Fruit fly (Drosophila melanogaster) whole organism, prepupa: ENCODE measurements around the gene CG33687.

Experiments used
- Blimp-1 ChIP-seq: fragments of 200-800 bp; sonication (Bioruptor generic); optimal IDR thresholded peaks from 3 replicates; lab custom pipeline; 2017; ENCODE audit warnings: missing biosample characterization, missing genetic modification characterization, mild to moderate bottlenecking, moderate library complexity, missing genetic modification reagents
- CG10669 ChIP-seq: fragments of 200-800 bp; sonication (Bioruptor generic); optimal IDR thresholded peaks from 3 replicates; lab custom pipeline; 2018; ENCODE audit warnings: missing biosample characterization, mild to moderate bottlenecking, missing genetic modification characterization, moderate library complexity
- CG11294 ChIP-seq: fragments of 200-800 bp; sonication (Bioruptor generic); IDR thresholded peaks from 2 replicates; pipeline ENCODE4 v1.3.6; 2022; ENCODE audit warnings: missing biosample characterization, missing genetic modification characterization
- CG11762 ChIP-seq: fragments of 200-800 bp; sonication (Bioruptor generic); optimal IDR thresholded peaks from 3 replicates; lab custom pipeline; 2016; ENCODE audit warnings: missing biosample characterization, missing genetic modification characterization; ENCODE audit not compliant: insufficient read depth
- CG11902 ChIP-seq: fragments of 200-800 bp; sonication (Bioruptor generic); optimal IDR thresholded peaks from 3 replicates; lab custom pipeline; 2016; ENCODE audit warnings: missing biosample characterization, missing genetic modification characterization
- CG15336 ChIP-seq: fragments of 200-800 bp; sonication (Bioruptor generic); IDR thresholded peaks from 2 replicates; pipeline ENCODE4 v1.3.6; 2022; ENCODE audit warnings: missing biosample characterization, missing genetic modification characterization
- CG16779 ChIP-seq: fragments of 200-800 bp; sonication (Bioruptor generic); optimal IDR thresholded peaks from 3 replicates; lab custom pipeline; 2017; ENCODE audit warnings: missing biosample characterization, mild to moderate bottlenecking, missing genetic modification characterization
- CG3032 ChIP-seq: fragments of 200-800 bp; optimal IDR thresholded peaks from 2 replicates; lab custom pipeline; 2019; ENCODE audit warnings: missing biosample characterization, mild to moderate bottlenecking, missing genetic modification characterization, moderate library complexity
- CG31627 ChIP-seq: fragments of 200-800 bp; sonication (Bioruptor generic); optimal IDR thresholded peaks from 3 replicates; lab custom pipeline; 2016; ENCODE audit warnings: missing biosample characterization, missing genetic modification characterization
- CG32006 ChIP-seq: fragments of 200-800 bp; sonication (Bioruptor generic); optimal IDR thresholded peaks from 3 replicates; lab custom pipeline; 2017; ENCODE audit warnings: missing biosample characterization, mild to moderate bottlenecking, missing genetic modification characterization
- CG3919 ChIP-seq: fragments of 200-800 bp; sonication (Bioruptor generic); optimal IDR thresholded peaks from 3 replicates; lab custom pipeline; 2016; ENCODE audit warnings: missing biosample characterization, missing genetic modification characterization
- CG6163 ChIP-seq: fragments of 200-800 bp; sonication (Bioruptor generic); IDR thresholded peaks from 3 replicates; pipeline ENCODE4 v1.3.6; 2022; ENCODE audit warnings: missing biosample characterization, missing genetic modification characterization
- CG6276 ChIP-seq: fragments of 200-800 bp; sonication (Bioruptor generic); optimal IDR thresholded peaks from 2 replicates; lab custom pipeline; 2017; ENCODE audit warnings: missing biosample characterization, mild to moderate bottlenecking, missing genetic modification characterization
- CG6792 ChIP-seq: fragments of 200-800 bp; sonication (Bioruptor generic); optimal IDR thresholded peaks from 3 replicates; lab custom pipeline; 2016; ENCODE audit warnings: missing biosample characterization, missing genetic modification characterization
- CG6808 ChIP-seq: fragments of 200-800 bp; sonication (Bioruptor generic); optimal IDR thresholded peaks from 3 replicates; lab custom pipeline; 2017; ENCODE audit warnings: missing biosample characterization, missing genetic modification characterization, mild to moderate bottlenecking, moderate library complexity, missing genetic modification reagents
- CG7368 ChIP-seq: fragments of 200-800 bp; sonication (Bioruptor generic); optimal IDR thresholded peaks from 3 replicates; lab custom pipeline; 2016; ENCODE audit warnings: missing biosample characterization, missing genetic modification characterization
- CG8319 ChIP-seq: fragments of 200-800 bp; sonication (Bioruptor generic); optimal IDR thresholded peaks from 3 replicates; lab custom pipeline; 2016; ENCODE audit warnings: missing biosample characterization, missing genetic modification characterization
- CG8632 ChIP-seq: fragments of 200-800 bp; sonication (Bioruptor generic); optimal IDR thresholded peaks from 3 replicates; lab custom pipeline; 2016; ENCODE audit warnings: missing biosample characterization, missing genetic modification characterization
- CG9139 ChIP-seq: fragments of 200-800 bp; sonication (Bioruptor generic); optimal IDR thresholded peaks from 3 replicates; lab custom pipeline; 2017; ENCODE audit warnings: missing biosample characterization, mild to moderate bottlenecking, missing genetic modification characterization
- Eip75B ChIP-seq: fragments of 200-800 bp; sonication (Bioruptor generic); optimal IDR thresholded peaks from 3 replicates; lab custom pipeline; 2016; ENCODE audit warnings: missing biosample characterization, missing genetic modification characterization
- Eip93F ChIP-seq: fragments of 200-800 bp; sonication (Bioruptor generic); optimal IDR thresholded peaks from 2 replicates; lab custom pipeline; 2016; ENCODE audit warnings: missing biosample characterization, mild to moderate bottlenecking, missing genetic modification characterization
- Ets21C ChIP-seq: fragments of 200-800 bp; sonication (Bioruptor generic); optimal IDR thresholded peaks from 3 replicates; lab custom pipeline; 2016; ENCODE audit warnings: missing biosample characterization, missing genetic modification characterization
- Ets96B ChIP-seq: fragments of 200-800 bp; optimal IDR thresholded peaks from 2 replicates; lab custom pipeline; 2019; ENCODE audit warnings: missing biosample characterization, mild to moderate bottlenecking, missing genetic modification characterization, moderate library complexity
- Gug ChIP-seq: fragments of 200-800 bp; sonication (Bioruptor generic); IDR thresholded peaks from 2 replicates; pipeline ENCODE4 v1.3.6; 2022; ENCODE audit warnings: missing biosample characterization, missing genetic modification characterization
- Hr38 ChIP-seq: sonication (Bioruptor generic); optimal IDR thresholded peaks from 2 replicates; lab custom pipeline; 2016; ENCODE audit warnings: missing biosample characterization, missing genetic modification characterization
- Hr39 ChIP-seq: fragments of 200-800 bp; sonication (Bioruptor generic); optimal IDR thresholded peaks from 2 replicates; lab custom pipeline; 2016; ENCODE audit warnings: missing biosample characterization, missing genetic modification characterization
- Lpt ChIP-seq: fragments of 200-800 bp; sonication (Bioruptor generic); optimal IDR thresholded peaks from 3 replicates; lab custom pipeline; 2016; ENCODE audit warnings: missing biosample characterization, missing genetic modification characterization
- Met ChIP-seq: fragments of 200-800 bp; sonication (Bioruptor generic); optimal IDR thresholded peaks from 3 replicates; lab custom pipeline; 2016; ENCODE audit warnings: missing biosample characterization, missing genetic modification characterization
- Sox14 ChIP-seq: fragments of 200-800 bp; sonication (Bioruptor generic); optimal IDR thresholded peaks from 3 replicates; lab custom pipeline; 2016; ENCODE audit warnings: missing biosample characterization, missing genetic modification characterization
- achi ChIP-seq: fragments of 200-800 bp; sonication (Bioruptor generic); optimal IDR thresholded peaks from 3 replicates; lab custom pipeline; 2016; ENCODE audit warnings: missing biosample characterization, missing genetic modification characterization
- acj6 ChIP-seq: fragments of 200-800 bp; sonication (Bioruptor generic); optimal IDR thresholded peaks from 3 replicates; lab custom pipeline; 2016; ENCODE audit warnings: missing biosample characterization, missing genetic modification characterization
- cyc ChIP-seq: fragments of 200-800 bp; sonication (Bioruptor generic); optimal IDR thresholded peaks from 3 replicates; lab custom pipeline; 2016; ENCODE audit warnings: missing biosample characterization, missing genetic modification characterization
- dac ChIP-seq: fragments of 200-800 bp; sonication (Bioruptor generic); optimal IDR thresholded peaks from 2 replicates; lab custom pipeline; 2017; ENCODE audit warnings: missing biosample characterization, mild to moderate bottlenecking, missing genetic modification characterization
- eg ChIP-seq: fragments of 200-800 bp; sonication (Bioruptor generic); IDR thresholded peaks from 3 replicates; pipeline ENCODE4 v1.3.6; 2022; ENCODE audit warnings: missing biosample characterization, missing genetic modification characterization
- esn ChIP-seq: fragments of 200-800 bp; sonication (Bioruptor generic); optimal IDR thresholded peaks from 2 replicates; lab custom pipeline; 2016; ENCODE audit warnings: missing biosample characterization, mild to moderate bottlenecking, missing genetic modification characterization, moderate library complexity
- fd85E ChIP-seq: fragments of 200-800 bp; sonication (Bioruptor generic); optimal IDR thresholded peaks from 3 replicates; lab custom pipeline; 2016; ENCODE audit warnings: missing biosample characterization, missing genetic modification characterization
- fkh ChIP-seq: fragments of 200-800 bp; sonication (Bioruptor generic); optimal IDR thresholded peaks from 3 replicates; lab custom pipeline; 2017; ENCODE audit warnings: missing biosample characterization, mild to moderate bottlenecking, missing genetic modification characterization, moderate library complexity
- net ChIP-seq: fragments of 200-800 bp; sonication (Bioruptor generic); optimal IDR thresholded peaks from 3 replicates; lab custom pipeline; 2016; ENCODE audit warnings: missing biosample characterization, missing genetic modification characterization
- pdm3 ChIP-seq: fragments of 200-800 bp; sonication (Bioruptor generic); optimal IDR thresholded peaks from 3 replicates; lab custom pipeline; 2016; ENCODE audit warnings: missing biosample characterization, missing genetic modification characterization
- salr ChIP-seq, 2 experiments: fragments of 200-800 bp; sonication (Bioruptor generic); optimal IDR thresholded peaks; 3 replicates each; lab custom pipeline; 2016 to 2018; ENCODE audit warnings: missing biosample characterization in 2 of 2, missing genetic modification characterization in 2 of 2, mild to moderate bottlenecking in 1 of 2
- spab ChIP-seq: fragments of 200-800 bp; sonication (Bioruptor generic); optimal IDR thresholded peaks from 2 replicates; lab custom pipeline; 2017; ENCODE audit warnings: missing biosample characterization, mild to moderate bottlenecking, missing genetic modification characterization, missing genetic modification reagents
- ss ChIP-seq, 2 experiments: fragments of 200-800 bp; sonication (Bioruptor generic); optimal IDR thresholded peaks; 2 replicates in 1 of 2; 3 replicates in 1 of 2; lab custom pipeline; 2017 to 2018; ENCODE audit warnings: mild to moderate bottlenecking in 2 of 2, missing biosample characterization in 2 of 2, missing genetic modification characterization in 2 of 2, moderate library complexity in 1 of 2
- svp ChIP-seq: fragments of 200-800 bp; sonication (Bioruptor generic); peaks from one replicate; lab custom pipeline; 2016; ENCODE audit warnings: missing biosample characterization, missing genetic modification characterization
- topi ChIP-seq: fragments of 200-800 bp; sonication (Bioruptor generic); optimal IDR thresholded peaks from 3 replicates; lab custom pipeline; 2016; ENCODE audit warnings: missing biosample characterization, missing genetic modification characterization

Gene CG33687

dm6 chr3L:16198920-16199319, 1.3 kb downstream of the CG33687 start, which contains the start of gene CG33688:
CG33688 (plus strand) TSS chr3L:16199220.
- TF ChIP-seq acj6 (GFP tag; lab: Kevin White, UChicago): no peak
- TF ChIP-seq net (GFP tag; lab: Kevin White, UChicago): no peak
- TF ChIP-seq CG32006 (GFP tag; lab: Kevin White, UChicago): no peak
- TF ChIP-seq Ets96B (tag; lab: Kevin White, UChicago): no peak
- no peak for TF ChIP-seq CG8632 (GFP tag; lab: Kevin White, UChicago)
- TF ChIP-seq CG16779: no peak
- no peak for TF ChIP-seq spab
- TF ChIP-seq CG11294: no peak
- no peak for TF ChIP-seq Hr39 (GFP tag; lab: Kevin White, UChicago)
- no peak for TF ChIP-seq CG6163 (GFP tag; lab: Robert Waterston, UW)
- no peak for TF ChIP-seq Sox14 (GFP tag; lab: Kevin White, UChicago)
- TF ChIP-seq CG6276: no peak
- TF ChIP-seq Gug (GFP tag; lab: Robert Waterston, UW): no peak
- no peak for TF ChIP-seq CG7368 (GFP tag; lab: Kevin White, UChicago)
- TF ChIP-seq esn (GFP tag; lab: Kevin White, UChicago): no peak
- TF ChIP-seq salr (GFP tag; optimal IDR thresholded peaks at IDR 0.05; lab: Kevin White, UChicago): no peak
- TF ChIP-seq CG11902 (GFP tag; lab: Kevin White, UChicago): no peak
- no peak for TF ChIP-seq Lpt (GFP tag; lab: Kevin White, UChicago)
- no peak for TF ChIP-seq CG31627
- TF ChIP-seq, all 60 proteins: peak for 0

DNA sequence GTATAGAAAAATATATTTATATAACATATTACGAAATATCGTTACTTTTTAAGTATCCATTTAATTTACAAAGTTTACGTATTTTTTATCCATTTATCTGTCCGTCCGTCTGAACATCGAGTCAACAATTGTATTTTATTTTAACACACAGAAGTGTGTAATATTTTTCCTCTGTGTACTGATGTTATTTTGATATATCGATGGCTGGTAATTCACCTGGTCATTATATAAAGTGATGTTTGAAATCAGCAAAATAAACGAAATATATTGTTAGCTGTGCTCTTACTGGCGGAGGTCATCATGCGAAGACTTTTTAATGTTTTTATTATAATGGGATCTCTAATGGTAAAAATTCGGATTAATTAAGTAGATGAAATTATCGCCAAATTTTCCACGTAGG, 2.3 kb downstream of the CG33687 start, which contains the start of gene CG33689:
TSS of gene CG33689 (plus strand) at position 301 of the 400 bp plus-strand sequence.
- TF ChIP-seq CG11294 (no peak), svp (GFP tag; lab: Kevin White, UChicago) (peak; percentile 19), fd85E (no peak), CG11902 (GFP tag; lab: Kevin White, UChicago) (no peak), dac (GFP tag; lab: Kevin White, UChicago) (no peak)

dm6 chr3L:16201028-16201427, 3.4 kb downstream of the CG33687 start, which contains the start of gene dls:
dls (plus strand) TSS chr3L:16201328.
- TF ChIP-seq Gug (GFP tag; lab: Robert Waterston, UW): no peak
- TF ChIP-seq CG10669 (GFP tag; lab: Kevin White, UChicago): no peak
- TF ChIP-seq CG3032 (tag; lab: Kevin White, UChicago): no peak
- no peak for TF ChIP-seq Hr38 (GFP tag; lab: Kevin White, UChicago)
- no peak for TF ChIP-seq esn (GFP tag; lab: Kevin White, UChicago)
- TF ChIP-seq Ets96B (tag; lab: Kevin White, UChicago): no peak
- TF ChIP-seq net (GFP tag; lab: Kevin White, UChicago): no peak
- no peak for TF ChIP-seq salr (GFP tag; optimal IDR thresholded peaks at IDR 0.05; lab: Kevin White, UChicago)
- TF ChIP-seq Blimp-1 (GFP tag; lab: Kevin White, UChicago): no peak
- TF ChIP-seq svp (GFP tag; lab: Kevin White, UChicago): no peak
- no peak for TF ChIP-seq pdm3
- no peak for TF ChIP-seq Met (GFP tag; lab: Kevin White, UChicago)
- TF ChIP-seq CG3919 (GFP tag; lab: Kevin White, UChicago): no peak
- TF ChIP-seq CG6792 (GFP tag; lab: Kevin White, UChicago): no peak
- TF ChIP-seq Eip75B (GFP tag; lab: Kevin White, UChicago): no peak
- TF ChIP-seq CG6808: no peak
- no peak for TF ChIP-seq Eip93F (GFP tag; lab: Kevin White, UChicago)
- no peak for TF ChIP-seq eg (GFP tag; lab: Robert Waterston, UW)
- TF ChIP-seq CG15336: no peak

dm6 chr3L:16202550-16202949, 4.9 kb downstream of the CG33687 start:
- TF ChIP-seq fkh (GFP tag; lab: Kevin White, UChicago) (no peak), svp (GFP tag; lab: Kevin White, UChicago) (peak; percentile 83), Ets96B (tag; lab: Kevin White, UChicago) (peak; percentile 52), cyc (GFP tag; lab: Kevin White, UChicago) (peak; percentile 31), Ets21C (GFP tag; lab: Kevin White, UChicago) (no peak), topi (GFP tag; lab: Kevin White, UChicago) (peak; percentile 45), CG6276 (no peak), pdm3 (peak; percentile 53), CG6792 (GFP tag; lab: Kevin White, UChicago) (peak; percentile 23), CG8319 (peak; percentile 32), CG31627 (peak; percentile 53), CG11902 (GFP tag; lab: Kevin White, UChicago) (peak; percentile 0), CG3919 (GFP tag; lab: Kevin White, UChicago) (peak; percentile 71), CG11762 (GFP tag; lab: Kevin White, UChicago) (no peak), CG9139 (GFP tag; lab: Kevin White, UChicago) (peak; percentile 44), salr (GFP tag; optimal IDR thresholded peaks at IDR 0.05; lab: Kevin White, UChicago) (no peak), achi (peak; percentile 30), dac (GFP tag; lab: Kevin White, UChicago) (no peak), CG11294 (no peak), CG16779 (no peak), ss (GFP tag; optimal IDR thresholded peaks at IDR 0.05; lab: Kevin White, UChicago) (peak; percentile 12 to 40), esn (GFP tag; lab: Kevin White, UChicago) (peak; percentile 57)
